Worm (Caenorhabditis elegans) whole organism, L4/young adult: ENCODE data around the gene pitr-4.

Experiments
- W03F9.2 ChIP-seq: fragments of 150-350 bp; optimal IDR thresholded peaks from 2 replicates; lab custom pipeline; 2014; ENCODE audit warnings: missing biosample characterization, missing genetic modification characterization
- dao-5 ChIP-seq: sonication (generic microtip); optimal IDR thresholded peaks from 2 replicates; lab custom pipeline; 2016; ENCODE audit warnings: missing genotype, missing genetic modification characterization, moderate library complexity, missing compliant biosample characterization
- him-1 ChIP-seq: sonication (generic microtip); optimal IDR thresholded peaks from 2 replicates; lab custom pipeline; 2016; ENCODE audit warnings: missing genotype, missing genetic modification reagents, missing genetic modification characterization, missing compliant biosample characterization

ce11 chrV:9685559-9685958, 24.1 kb upstream of the pitr-4 start, which contains the start of gene ZK287.4:
- TF ChIP-seq dao-5 (tag; lab: Kevin White, UChicago) (no peak), him-1 (tag; lab: Kevin White, UChicago) (no peak), W03F9.2 (no peak)
